Fruit fly (Drosophila melanogaster) whole organism, embryonic: ENCODE data around the gene Alg12.

Experiments used
- Aef1 ChIP-seq: fragments of 200-800 bp; sonication (Bioruptor generic); IDR thresholded peaks from 3 replicates; pipeline ENCODE4 v1.3.6; 2022; ENCODE audit warnings: missing biosample characterization, missing genetic modification characterization
- Atf6 ChIP-seq: fragments of 200-800 bp; sonication (Bioruptor generic); IDR thresholded peaks from 2 replicates; pipeline ENCODE4 v1.3.6; 2022; ENCODE audit warnings: missing biosample characterization, missing genetic modification characterization
- Awh ChIP-seq: fragments of 200-800 bp; sonication (Bioruptor generic); IDR thresholded peaks from 2 replicates; pipeline ENCODE4, ENCODE4 v1.3.6; 2022; ENCODE audit warnings: missing biosample characterization, missing genetic modification characterization
- Blimp-1 ChIP-seq: fragments of 200-800 bp; sonication (Bioruptor generic); optimal IDR thresholded peaks from 3 replicates; lab custom pipeline; 2018; ENCODE audit warnings: missing biosample characterization, missing genetic modification characterization, mild to moderate bottlenecking, moderate library complexity, missing genetic modification reagents
- CG11247 ChIP-seq: fragments of 200-800 bp; sonication (Bioruptor generic); IDR thresholded peaks from 2 replicates; pipeline ENCODE4 v1.3.6; 2022; ENCODE audit warnings: missing biosample characterization, missing genetic modification characterization
- CG11695 ChIP-seq: fragments of 200-800 bp; sonication (Bioruptor generic); IDR thresholded peaks from 3 replicates; pipeline ENCODE4 v1.3.6; 2022; ENCODE audit warnings: missing biosample characterization, missing genetic modification characterization
- CG14667 ChIP-seq: fragments of 200-800 bp; sonication (Bioruptor generic); IDR thresholded peaks from 2 replicates; pipeline ENCODE4 v1.3.6; 2022; ENCODE audit warnings: missing biosample characterization, missing genetic modification characterization
- CG15073 ChIP-seq: fragments of 200-800 bp; sonication (Bioruptor generic); optimal IDR thresholded peaks from 2 replicates; lab custom pipeline; 2016; ENCODE audit warnings: missing biosample characterization, missing genetic modification characterization
- CG15479 ChIP-seq: fragments of 200-800 bp; sonication (Bioruptor generic); optimal IDR thresholded peaks from 3 replicates; lab custom pipeline; 2019; ENCODE audit warnings: missing biosample characterization, mild to moderate bottlenecking, missing genetic modification characterization, moderate library complexity
- CG1603 ChIP-seq: fragments of 200-800 bp; sonication (Bioruptor generic); optimal IDR thresholded peaks from 2 replicates; lab custom pipeline; 2019; ENCODE audit warnings: missing biosample characterization, mild to moderate bottlenecking, missing genetic modification characterization, moderate library complexity
- CG17361 ChIP-seq: fragments of 200-800 bp; sonication (Bioruptor generic); IDR thresholded peaks from 3 replicates; pipeline ENCODE4 v1.3.6; 2022; ENCODE audit warnings: missing biosample characterization, missing genetic modification characterization
- CG2199 ChIP-seq: fragments of 200-800 bp; sonication (Bioruptor generic); IDR thresholded peaks from 3 replicates; pipeline ENCODE4 v1.3.6; 2022; ENCODE audit warnings: missing biosample characterization, missing genetic modification characterization
- CG2678 ChIP-seq: fragments of 200-800 bp; sonication (Bioruptor generic); optimal IDR thresholded peaks from 3 replicates; lab custom pipeline; 2019; ENCODE audit warnings: missing biosample characterization, mild to moderate bottlenecking, missing genetic modification characterization, moderate library complexity
- CG34422 ChIP-seq: fragments of 200-800 bp; sonication (Bioruptor generic); IDR thresholded peaks from 3 replicates; pipeline ENCODE4 v1.3.6; 2022; ENCODE audit warnings: missing biosample characterization, missing genetic modification characterization
- CG4820 ChIP-seq: fragments of 200-800 bp; sonication (Bioruptor generic); optimal IDR thresholded peaks from 3 replicates; lab custom pipeline; 2016; ENCODE audit warnings: missing biosample characterization, missing genetic modification characterization
- CG6175 ChIP-seq: fragments of 200-800 bp; sonication (Bioruptor generic); IDR thresholded peaks from 3 replicates; pipeline ENCODE4 v1.3.6; 2022; ENCODE audit warnings: missing biosample characterization, missing genetic modification characterization
- CG7271 ChIP-seq: fragments of 200-800 bp; sonication (Bioruptor generic); optimal IDR thresholded peaks from 2 replicates; lab custom pipeline; 2018; ENCODE audit warnings: missing biosample characterization, mild to moderate bottlenecking, missing genetic modification characterization, moderate library complexity
- CG7928 ChIP-seq: fragments of 200-800 bp; sonication (Bioruptor generic); optimal IDR thresholded peaks from 2 replicates; lab custom pipeline; 2017; ENCODE audit warnings: missing biosample characterization, mild to moderate bottlenecking, missing genetic modification characterization
- CG8924 ChIP-seq: fragments of 200-800 bp; optimal IDR thresholded peaks from 3 replicates; lab custom pipeline; 2019; ENCODE audit warnings: missing biosample characterization, mild to moderate bottlenecking, missing genetic modification characterization, moderate library complexity
- Dad ChIP-seq: fragments of 200-800 bp; sonication (Bioruptor generic); optimal IDR thresholded peaks from 3 replicates; lab custom pipeline; 2016; ENCODE audit warnings: missing biosample characterization, missing genetic modification characterization
- Doc3 ChIP-seq: fragments of 200-800 bp; sonication (Bioruptor generic); IDR thresholded peaks from 3 replicates; pipeline ENCODE4 v1.3.6; 2022; ENCODE audit warnings: missing biosample characterization, missing genetic modification characterization; ENCODE audit not compliant: partially characterized antibody
- E2f1 ChIP-seq: fragments of 200-800 bp; sonication (Bioruptor generic); IDR thresholded peaks from 2 replicates; pipeline ENCODE4 v1.3.6; 2022; ENCODE audit warnings: missing biosample characterization, missing genetic modification characterization
- Gug ChIP-seq: fragments of 200-800 bp; sonication (Bioruptor generic); IDR thresholded peaks from 4 replicates; pipeline ENCODE4 v1.3.6; 2022; ENCODE audit warnings: missing biosample characterization, missing genetic modification characterization
- Jarid2 ChIP-seq: fragments of 200-800 bp; sonication (Bioruptor generic); optimal IDR thresholded peaks from 3 replicates; lab custom pipeline; 2017; ENCODE audit warnings: mild to moderate bottlenecking, missing biosample characterization, missing genetic modification reagents, missing genetic modification characterization
- Lhr ChIP-seq: fragments of 200-800 bp; sonication (Bioruptor generic); optimal IDR thresholded peaks from 3 replicates; lab custom pipeline; 2017; ENCODE audit warnings: mild to moderate bottlenecking, missing biosample characterization, missing genetic modification reagents, missing genetic modification characterization
- NK7.1 ChIP-seq: fragments of 200-800 bp; sonication (Bioruptor generic); optimal IDR thresholded peaks from 3 replicates; lab custom pipeline; 2016; ENCODE audit warnings: missing biosample characterization, missing genetic modification characterization
- Sox102F ChIP-seq: fragments of 200-800 bp; sonication (Bioruptor generic); optimal IDR thresholded peaks from 2 replicates; lab custom pipeline; 2018; ENCODE audit warnings: missing biosample characterization, mild to moderate bottlenecking, missing genetic modification characterization, moderate library complexity
- Ssrp ChIP-seq: fragments of 200-800 bp; sonication (Bioruptor generic); optimal IDR thresholded peaks from 2 replicates; lab custom pipeline; 2018; ENCODE audit warnings: missing biosample characterization, mild to moderate bottlenecking, missing genetic modification characterization, moderate library complexity
- Tbp ChIP-seq: fragments of >200 bp; optimal IDR thresholded peaks from 2 replicates; lab custom pipeline; 2018; ENCODE audit warnings: missing biosample characterization, missing genetic modification characterization
- Xbp1 ChIP-seq: fragments of 200-800 bp; sonication (Bioruptor generic); optimal IDR thresholded peaks from 3 replicates; lab custom pipeline; 2016; ENCODE audit warnings: missing biosample characterization, mild to moderate bottlenecking, missing genetic modification characterization
- ab ChIP-seq: fragments of 200-800 bp; sonication (Bioruptor generic); optimal IDR thresholded peaks from 2 replicates; lab custom pipeline; 2016; ENCODE audit warnings: missing biosample characterization, missing genetic modification characterization
- ase ChIP-seq: fragments of 200-800 bp; sonication (Bioruptor generic); IDR thresholded peaks from 3 replicates; pipeline ENCODE4 v1.3.6; 2022; ENCODE audit warnings: missing biosample characterization, missing genetic modification characterization
- chinmo ChIP-seq: fragments of 200-800 bp; sonication (Bioruptor generic); IDR thresholded peaks from 4 replicates; pipeline ENCODE4 v1.3.6; 2022; ENCODE audit warnings: missing biosample characterization, missing genetic modification characterization; ENCODE audit not compliant: partially characterized antibody
- crc ChIP-seq: fragments of 200-800 bp; sonication (Bioruptor generic); optimal IDR thresholded peaks from 2 replicates; lab custom pipeline; 2016; ENCODE audit warnings: missing biosample characterization, missing genetic modification characterization
- dan ChIP-seq: fragments of 200-800 bp; sonication (Bioruptor generic); IDR thresholded peaks from 2 replicates; pipeline ENCODE4 v1.3.6; 2022; ENCODE audit warnings: missing biosample characterization, missing genetic modification characterization
- dmrt99B ChIP-seq: fragments of 200-800 bp; sonication (Bioruptor generic); optimal IDR thresholded peaks from 2 replicates; lab custom pipeline; 2018; ENCODE audit warnings: missing biosample characterization, mild to moderate bottlenecking, missing genetic modification characterization, moderate library complexity
- en ChIP-seq: fragments of 200-800 bp; sonication (Bioruptor generic); optimal IDR thresholded peaks from 2 replicates; lab custom pipeline; 2016; ENCODE audit warnings: missing biosample characterization, missing genetic modification characterization
- fd102C ChIP-seq: fragments of 200-800 bp; sonication (Bioruptor generic); optimal IDR thresholded peaks from 2 replicates; lab custom pipeline; 2018; ENCODE audit warnings: missing biosample characterization, mild to moderate bottlenecking, missing genetic modification characterization, moderate library complexity
- ftz-f1 ChIP-seq: fragments of 200-800 bp; sonication (Bioruptor generic); optimal IDR thresholded peaks from 2 replicates; lab custom pipeline; 2016; ENCODE audit warnings: missing biosample characterization, missing genetic modification characterization
- h ChIP-seq: fragments of >200 bp; optimal IDR thresholded peaks from 2 replicates; lab custom pipeline; 2017
- inv ChIP-seq: fragments of 200-800 bp; sonication (Bioruptor generic); IDR thresholded peaks from 2 replicates; pipeline ENCODE4 v1.3.6; 2022; ENCODE audit warnings: missing biosample characterization, missing genetic modification characterization; ENCODE audit not compliant: partially characterized antibody
- lab ChIP-seq: fragments of 200-800 bp; sonication (Bioruptor generic); optimal IDR thresholded peaks from 3 replicates; lab custom pipeline; 2017; ENCODE audit warnings: missing biosample characterization, missing genetic modification characterization, mild to moderate bottlenecking, moderate library complexity, missing genetic modification reagents
- lov ChIP-seq, 2 experiments: fragments of 200-800 bp in 1 of 2; fragments of >200 bp in 1 of 2; sonication (Bioruptor generic) in 1 of 2; IDR thresholded peaks in 1 of 2; optimal IDR thresholded peaks in 1 of 2; 2 replicates in 1 of 2; 3 replicates in 1 of 2; pipeline versions ENCODE4 v1.3.6 to Lab custom; 2017 to 2022; ENCODE audit warnings: missing biosample characterization in 1 of 2, missing genetic modification characterization in 1 of 2
- odd ChIP-seq: fragments of 200-800 bp; sonication (Bioruptor generic); optimal IDR thresholded peaks from 2 replicates; lab custom pipeline; 2017; ENCODE audit warnings: missing biosample characterization, mild to moderate bottlenecking, missing genetic modification characterization
- schlank ChIP-seq: fragments of 200-800 bp; sonication (Bioruptor generic); optimal IDR thresholded peaks from 2 replicates; lab custom pipeline; 2018; ENCODE audit warnings: missing biosample characterization, mild to moderate bottlenecking, missing genetic modification characterization
- trem ChIP-seq: fragments of 200-800 bp; optimal IDR thresholded peaks from 3 replicates; lab custom pipeline; 2019; ENCODE audit warnings: missing biosample characterization, mild to moderate bottlenecking, missing genetic modification characterization, moderate library complexity
- twi ChIP-seq: fragments of 200-800 bp; optimal IDR thresholded peaks from 2 replicates; lab custom pipeline; 2019; ENCODE audit warnings: missing biosample characterization, mild to moderate bottlenecking, missing genetic modification characterization, moderate library complexity
- unc-4 ChIP-seq: fragments of 200-800 bp; sonication (Bioruptor generic); IDR thresholded peaks from 2 replicates; pipeline ENCODE4 v1.3.6; 2022; ENCODE audit warnings: missing biosample characterization, missing genetic modification characterization; ENCODE audit not compliant: partially characterized antibody
- vfl ChIP-seq: fragments of 200-800 bp; sonication (Bioruptor generic); optimal IDR thresholded peaks from 2 replicates; lab custom pipeline; 2016; ENCODE audit warnings: missing biosample characterization, missing genetic modification characterization

Gene Alg12

dm6 chr3R:9725121-9725956 is 31.0 kb upstream of the Alg12 start, which contains the start of gene hyd (continued):
- peak; percentile 54 for TF ChIP-seq Lhr (GFP tag; lab: Kevin White, UChicago)
- TF ChIP-seq twi, result no peak
- no peak for TF ChIP-seq Sox102F (GFP tag; lab: Kevin White, UChicago)
- no peak for TF ChIP-seq ab (GFP tag; lab: Kevin White, UChicago)
- no peak for TF ChIP-seq CG7928 (GFP tag; lab: Kevin White, UChicago)
- TF ChIP-seq CG14667 (GFP tag; lab: Robert Waterston, UW), result no peak
- peak; percentile 81 for TF ChIP-seq unc-4
- TF ChIP-seq CG4820 (GFP tag; lab: Kevin White, UChicago), result no peak
- TF ChIP-seq CG34422 (GFP tag; lab: Robert Waterston, UW), result peak; percentile 71; the same call in 1 of the 3 replicates
- TF ChIP-seq Gug (GFP tag; lab: Robert Waterston, UW), result no peak
- no peak for TF ChIP-seq en (GFP tag; lab: Kevin White, UChicago)
- no peak for TF ChIP-seq schlank (tag; lab: Kevin White, UChicago)
- TF ChIP-seq chinmo (GFP tag; lab: Robert Waterston, UW), result peak; percentile 72; the same call in 1 of the 4 replicates
- no peak for TF ChIP-seq Tbp (GFP tag; lab: Kevin White, UChicago)
- no peak for TF ChIP-seq CG11247 (GFP tag; lab: Robert Waterston, UW)
- TF ChIP-seq Blimp-1 (GFP tag; lab: Kevin White, UChicago), result no peak
- TF ChIP-seq odd (GFP tag; lab: Kevin White, UChicago), result no peak
- TF ChIP-seq Doc3 (GFP tag; lab: Robert Waterston, UW), result peak; percentile 78; the same call in 2 of the 3 replicates
- TF ChIP-seq ase (GFP tag; lab: Robert Waterston, UW), result no peak
- TF ChIP-seq lab (GFP tag; lab: Kevin White, UChicago), result no peak
- no peak for TF ChIP-seq CG8924 (tag; lab: Kevin White, UChicago)
- no peak for TF ChIP-seq CG7271 (tag; lab: Kevin White, UChicago)
- no peak for TF ChIP-seq CG17361
- no peak for TF ChIP-seq CG2199 (GFP tag; lab: Robert Waterston, UW)
- no peak for TF ChIP-seq dan (GFP tag; lab: Robert Waterston, UW)
- peak; percentile 15 for TF ChIP-seq Xbp1 (GFP tag; lab: Kevin White, UChicago)
- TF ChIP-seq Dad (GFP tag; lab: Kevin White, UChicago), result no peak
- TF ChIP-seq dmrt99B (tag; lab: Kevin White, UChicago), result no peak
- TF ChIP-seq h, result no peak
- no peak for TF ChIP-seq Ssrp (tag; lab: Kevin White, UChicago)
- no peak for TF ChIP-seq Atf6 (GFP tag; lab: Robert Waterston, UW)
- TF ChIP-seq CG2678, result no peak
- TF ChIP-seq Jarid2, result no peak
- TF ChIP-seq Aef1 (GFP tag; lab: Robert Waterston, UW), result no peak
- no peak for TF ChIP-seq crc (GFP tag; lab: Kevin White, UChicago)
- peak; percentile 97 for TF ChIP-seq trem (tag; lab: Kevin White, UChicago)
- TF ChIP-seq CG1603 (tag; lab: Kevin White, UChicago), result no peak
- no peak for TF ChIP-seq E2f1 (GFP tag; lab: Robert Waterston, UW)
- TF ChIP-seq Awh, result no peak
- TF ChIP-seq CG15479, result peak; percentile 56
- TF ChIP-seq CG6175 (GFP tag; lab: Robert Waterston, UW), result no peak
- TF ChIP-seq CG11695 (GFP tag; lab: Robert Waterston, UW), result no peak
- TF ChIP-seq ftz-f1 (GFP tag; lab: Kevin White, UChicago), result no peak
- no peak for TF ChIP-seq lov (optimal IDR thresholded peaks at IDR 0.05; lab: Kevin White, UChicago)
- TF ChIP-seq lov (GFP tag; IDR thresholded peaks at IDR 0.05; lab: Robert Waterston, UW), result no peak
- TF ChIP-seq inv (GFP tag; lab: Robert Waterston, UW), result peak; percentile 79
- TF ChIP-seq CG15073 (GFP tag; lab: Kevin White, UChicago), result no peak
- no peak for TF ChIP-seq NK7.1 (GFP tag; lab: Kevin White, UChicago)
- no peak for TF ChIP-seq fd102C
- no peak for TF ChIP-seq vfl
